Worm (Caenorhabditis elegans) whole organism, midembryonic: ENCODE results near the gene rars-1.

Experiments used
- cog-1 ChIP-seq: sonication (generic microtip); optimal IDR thresholded peaks from 2 replicates; lab custom pipeline; 2016; ENCODE audit warnings: missing genetic modification characterization, missing compliant biosample characterization
- flt-1 ChIP-seq: fragments of 200-800 bp; sonication (Bioruptor generic); IDR thresholded peaks from 2 replicates; pipeline ENCODE4 v1.3.6; 2022; ENCODE audit warnings: missing genetic modification characterization, missing compliant biosample characterization
- klf-2 ChIP-seq: fragments of 200-800 bp; sonication (Bioruptor generic); conservative IDR thresholded peaks from 2 replicates; pipeline ENCODE4 v1.3.6; 2022; ENCODE audit warnings: missing genetic modification reagents, missing genetic modification characterization, missing compliant biosample characterization
- med-1 ChIP-seq: sonication (generic microtip); optimal IDR thresholded peaks from 2 replicates; lab custom pipeline; 2017; ENCODE audit warnings: missing genetic modification characterization, mild to moderate bottlenecking, missing compliant biosample characterization, antibody characterized with exemption, missing genetic modification reagents; ENCODE audit not compliant: insufficient read depth
- ref-1 ChIP-seq: fragments of 200-800 bp; sonication (Bioruptor generic); conservative IDR thresholded peaks from 2 replicates; pipeline ENCODE4 v1.3.6; 2022; ENCODE audit warnings: missing genetic modification reagents, missing genetic modification characterization, missing compliant biosample characterization
- tab-1 ChIP-seq: fragments of 200-800 bp; sonication (Bioruptor generic); IDR thresholded peaks from 2 replicates; pipeline ENCODE4 v1.3.6; 2022; ENCODE audit warnings: missing genetic modification characterization, missing compliant biosample characterization
- ztf-23 ChIP-seq: fragments of 200-800 bp; sonication (Bioruptor generic); IDR thresholded peaks from 2 replicates; pipeline ENCODE4 v1.3.6; 2022; ENCODE audit warnings: missing genetic modification reagents, missing genetic modification characterization, missing compliant biosample characterization
- ztf-29 ChIP-seq: fragments of 200-800 bp; sonication (Bioruptor generic); IDR thresholded peaks from 2 replicates; pipeline ENCODE4 v1.3.6; 2022; ENCODE audit warnings: missing genetic modification reagents, missing genetic modification characterization, missing compliant biosample characterization

DNA sequence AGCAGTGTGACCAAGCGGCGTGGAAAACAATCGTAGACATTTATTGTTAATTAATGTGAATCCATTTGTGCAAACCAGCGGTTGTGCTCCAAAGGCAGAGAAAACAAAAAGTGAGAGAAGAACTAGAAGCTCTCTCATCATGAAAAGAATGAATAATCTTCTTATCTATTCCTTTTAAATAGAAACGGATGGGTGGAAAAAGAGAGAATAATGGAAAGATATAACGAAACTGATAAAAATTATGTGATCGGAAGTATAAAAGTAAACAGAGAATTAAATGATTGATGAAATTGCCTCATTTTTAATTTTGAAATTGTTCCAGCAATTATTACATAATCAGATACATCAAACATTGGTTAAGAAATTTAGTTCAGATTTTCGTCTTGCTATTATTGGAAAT is 33.5 kb downstream of the rars-1 start, which contains the start of gene clec-5:
- no peak for TF ChIP-seq med-1 (GFP tag; lab: Kevin White, UChicago)
- no peak for TF ChIP-seq cog-1
- no peak for TF ChIP-seq ztf-29
- TF ChIP-seq ref-1 (GFP tag; lab: Robert Waterston, UW), result no peak
- TF ChIP-seq flt-1 (GFP tag; lab: Robert Waterston, UW), result no peak
- no peak for TF ChIP-seq tab-1 (GFP tag; lab: Robert Waterston, UW)
- no peak for TF ChIP-seq ztf-23 (GFP tag; lab: Robert Waterston, UW)
- no peak for TF ChIP-seq klf-2
